Fruit fly (Drosophila melanogaster): ENCODE measurements around the gene CG9609.

The CG9609 gene

dm6 chrX:16791058-16791457 is 4.2 kb upstream of the CG9609 start, which contains the start of gene Rrp45 (continued):
- TF ChIP-seq Dref (GFP tag; IDR thresholded peaks at IDR 0.05) (0 out of 2 replicates have a peak, but pooled peaks have one; percentile 21), br (optimal IDR thresholded peaks at IDR 0.05) (no peak), CG10543 (GFP tag; optimal IDR thresholded peaks at IDR 0.05) (no peak), CG11504 (tag; optimal IDR thresholded peaks at IDR 0.05) (no peak), CG7357 (GFP tag; IDR thresholded peaks at IDR 0.05) (no peak), Max (GFP tag; optimal IDR thresholded peaks at IDR 0.05) (peak; percentile 14), YL-1 (GFP tag; optimal IDR thresholded peaks at IDR 0.05) (no peak), unpg (GFP tag; optimal IDR thresholded peaks at IDR 0.05) (no peak), az2 (GFP tag; optimal IDR thresholded peaks at IDR 0.05) (no peak), CG2116 (GFP tag; optimal IDR thresholded peaks at IDR 0.05) (peak; percentile 5), cwo (GFP tag; optimal IDR thresholded peaks at IDR 0.05) (peak; percentile 4), ERR (GFP tag; optimal IDR thresholded peaks at IDR 0.05) (no peak), pb (GFP tag; optimal IDR thresholded peaks at IDR 0.05) (no peak), Asciz (GFP tag; optimal IDR thresholded peaks at IDR 0.05) (no peak), Hey (tag; optimal IDR thresholded peaks at IDR 0.05) (no peak), Hmr (GFP tag; optimal IDR thresholded peaks at IDR 0.05) (no peak), Med (GFP tag) (peak; percentile 64), Ssrp (tag; optimal IDR thresholded peaks at IDR 0.05) (no peak), sisA (GFP tag; IDR thresholded peaks at IDR 0.05) (no peak), CG10431 (GFP tag; optimal IDR thresholded peaks at IDR 0.05) (peak; percentile 96), CG34376 (GFP tag; optimal IDR thresholded peaks at IDR 0.05) (no peak)

dm6 chrX:16787416-16787900 is 650 bp upstream of the CG9609 start:
- no peak for TF ChIP-seq Dad (GFP tag; optimal IDR thresholded peaks at IDR 0.05)
- no peak for TF ChIP-seq tup (GFP tag; optimal IDR thresholded peaks at IDR 0.05)
- peak; percentile 33; the same call in 1 of the 3 replicates for TF ChIP-seq CG14860 (GFP tag; IDR thresholded peaks at IDR 0.05; ENCODE audit: partially characterized antibody)
- TF ChIP-seq Oli (tag; optimal IDR thresholded peaks at IDR 0.05), result no peak
- TF ChIP-seq seq (GFP tag; IDR thresholded peaks at IDR 0.05), result no peak
- peak; percentile 6 for TF ChIP-seq CG17829 (tag; optimal IDR thresholded peaks at IDR 0.05)
- TF ChIP-seq Bgb (GFP tag; IDR thresholded peaks at IDR 0.05; ENCODE audit: partially characterized antibody), result peak; percentile 57
- TF ChIP-seq CG34376 (GFP tag; optimal IDR thresholded peaks at IDR 0.05), result no peak
- TF ChIP-seq CG30403 (GFP tag; optimal IDR thresholded peaks at IDR 0.05), result peak; percentile 5
- no peak for TF ChIP-seq Ada2b (GFP tag; IDR thresholded peaks at IDR 0.05)
- TF ChIP-seq CG6791 (GFP tag; IDR thresholded peaks at IDR 0.05; ENCODE audit: partially characterized antibody), result peak; percentile 58; the same call in 2 of the 3 replicates
- peak; percentile 32 for TF ChIP-seq CG12391 (tag; optimal IDR thresholded peaks at IDR 0.05)
- peak; percentile 28 for TF ChIP-seq CG9727 (GFP tag; optimal IDR thresholded peaks at IDR 0.05)
- no peak for TF ChIP-seq Camta (GFP tag; optimal IDR thresholded peaks at IDR 0.05)
- TF ChIP-seq gem (tag; optimal IDR thresholded peaks at IDR 0.05), result peak; percentile 8
- TF ChIP-seq crol (GFP tag; IDR thresholded peaks at IDR 0.05), result no peak
- 0 out of 3 replicates have a peak, but pooled peaks have one; percentile 35 for TF ChIP-seq CG17361 (GFP tag; IDR thresholded peaks at IDR 0.05)
- no peak for TF ChIP-seq disco-r (GFP tag; optimal IDR thresholded peaks at IDR 0.05)
- peak; percentile 65 for TF ChIP-seq CG13287 (GFP tag; IDR thresholded peaks at IDR 0.05; ENCODE audit: partially characterized antibody)
- TF ChIP-seq Fer3 (tag; optimal IDR thresholded peaks at IDR 0.05), result no peak
- no peak for TF ChIP-seq luna (GFP tag; optimal IDR thresholded peaks at IDR 0.05)
- no peak for TF ChIP-seq CG31224 (GFP tag; IDR thresholded peaks at IDR 0.05)
- TF ChIP-seq MBD-R2 (GFP tag; IDR thresholded peaks at IDR 0.05), result no peak; the same call in 1 of the 2 replicates
- TF ChIP-seq CG8359 (GFP tag; optimal IDR thresholded peaks at IDR 0.05; ENCODE audit: borderline replicate concordance), result no peak
- TF ChIP-seq MESR4 (GFP tag; optimal IDR thresholded peaks at IDR 0.05), result peak; percentile 77
- TF ChIP-seq trem (tag; optimal IDR thresholded peaks at IDR 0.05), result peak; percentile 40
- peak; percentile 65; the same call in 2 of the 3 replicates for TF ChIP-seq knrl (GFP tag; IDR thresholded peaks at IDR 0.05; ENCODE audit: partially characterized antibody)
- no peak for TF ChIP-seq CG4404 (GFP tag; IDR thresholded peaks at IDR 0.05)
- peak; percentile 51; the same call in 1 of the 2 replicates for TF ChIP-seq inv (GFP tag; IDR thresholded peaks at IDR 0.05; ENCODE audit: partially characterized antibody)
- no peak for TF ChIP-seq CG8765 (GFP tag; IDR thresholded peaks at IDR 0.05)
